Worm (Caenorhabditis elegans): Measurements from ENCODE around the gene Y52E8A.2.

ce11 chrII:4277639-4278038 lies 43.0 kb upstream of the Y52E8A.2 start:
- TF ChIP-seq ztf-29 (GFP tag; IDR thresholded peaks at IDR 0.05) (0 out of 2 replicates have a peak, but pooled peaks have one; percentile 32), cog-1 (tag; optimal IDR thresholded peaks at IDR 0.05) (no peak), flt-1 (GFP tag; IDR thresholded peaks at IDR 0.05) (no peak), klf-2 (GFP tag; conservative IDR thresholded peaks at IDR 0.05) (no peak), med-1 (GFP tag; optimal IDR thresholded peaks at IDR 0.05; ENCODE audit: insufficient read depth) (no peak), ref-1 (GFP tag; conservative IDR thresholded peaks at IDR 0.05) (no peak), T22C8.4 (GFP tag; IDR thresholded peaks at IDR 0.05) (no peak), ztf-23 (GFP tag; IDR thresholded peaks at IDR 0.05) (no peak)
